Worm (Caenorhabditis elegans) whole organism, late embryonic: ENCODE results near the gene Y113G7A.16.

Experiments used
- F13H6.1 ChIP-seq: sonication (generic microtip); optimal IDR thresholded peaks from 2 replicates; lab custom pipeline; 2016; ENCODE audit warnings: missing genetic modification characterization, missing compliant biosample characterization
- K09A11.1 ChIP-seq: sonication (generic microtip); optimal IDR thresholded peaks from 2 replicates; lab custom pipeline; 2017; ENCODE audit warnings: antibody characterized with exemption, mild to moderate bottlenecking, missing genetic modification characterization, missing compliant biosample characterization; ENCODE audit not compliant: insufficient read depth
- T23F11.4 ChIP-seq: fragments of 200-800 bp; sonication (Bioruptor generic); optimal IDR thresholded peaks from 2 replicates; lab custom pipeline; 2018; ENCODE audit warnings: mild to moderate bottlenecking, missing genetic modification characterization, missing compliant biosample characterization
- ama-1 ChIP-seq: fragments of 150-350 bp; optimal IDR thresholded peaks from 2 replicates; lab custom pipeline; 2014
- ceh-14 ChIP-seq: sonication (generic microtip); optimal IDR thresholded peaks from 2 replicates; lab custom pipeline; 2016; ENCODE audit warnings: missing genotype, missing genetic modification characterization, missing compliant biosample characterization
- ceh-18 ChIP-seq: sonication (generic microtip); optimal IDR thresholded peaks from 2 replicates; lab custom pipeline; 2016; ENCODE audit warnings: missing genetic modification characterization, missing compliant biosample characterization
- ceh-34 ChIP-seq: sonication (generic microtip); optimal IDR thresholded peaks from 2 replicates; lab custom pipeline; 2016; ENCODE audit warnings: mild to moderate bottlenecking, missing genetic modification characterization, missing compliant biosample characterization
- ceh-48 ChIP-seq: sonication (generic microtip); optimal IDR thresholded peaks from 2 replicates; lab custom pipeline; 2016; ENCODE audit warnings: missing genetic modification characterization, inconsistent platforms, missing compliant biosample characterization
- ceh-6 ChIP-seq: fragments of 200-800 bp; sonication (Bioruptor generic); optimal IDR thresholded peaks from 2 replicates; lab custom pipeline; 2018; ENCODE audit warnings: mild to moderate bottlenecking, missing genetic modification characterization, missing compliant biosample characterization
- dmd-4 ChIP-seq: sonication (generic microtip); optimal IDR thresholded peaks from 2 replicates; lab custom pipeline; 2016; ENCODE audit warnings: borderline replicate concordance, missing genetic modification characterization, missing compliant biosample characterization
- dve-1 ChIP-seq: sonication (generic microtip); optimal IDR thresholded peaks from 2 replicates; lab custom pipeline; 2017; ENCODE audit warnings: antibody characterized with exemption, mild to moderate bottlenecking, missing genetic modification characterization, missing compliant biosample characterization
- elt-4 ChIP-seq: sonication (generic microtip); optimal IDR thresholded peaks from 2 replicates; lab custom pipeline; 2016; ENCODE audit warnings: missing genetic modification characterization, missing compliant biosample characterization
- fkh-10 ChIP-seq: fragments of 150-350 bp; optimal IDR thresholded peaks from 2 replicates; lab custom pipeline; 2014; ENCODE audit warnings: missing biosample characterization, missing genetic modification reagents, missing genetic modification characterization
- gmeb-2 ChIP-seq: sonication (generic microtip); optimal IDR thresholded peaks from 2 replicates; lab custom pipeline; 2016; ENCODE audit warnings: missing genetic modification characterization, inconsistent platforms, missing compliant biosample characterization
- hlh-13 ChIP-seq: fragments of 200-800 bp; sonication (Bioruptor generic); optimal IDR thresholded peaks from 2 replicates; lab custom pipeline; 2018; ENCODE audit warnings: mild to moderate bottlenecking, missing genetic modification characterization, missing compliant biosample characterization
- hlh-15 ChIP-seq: sonication (generic microtip); optimal IDR thresholded peaks from 2 replicates; lab custom pipeline; 2016; ENCODE audit warnings: missing genetic modification characterization, missing compliant biosample characterization
- hlh-6 ChIP-seq: sonication (generic microtip); optimal IDR thresholded peaks from 2 replicates; lab custom pipeline; 2016; ENCODE audit warnings: missing genotype, missing genetic modification characterization, missing compliant biosample characterization
- hlh-8 ChIP-seq: sonication (generic microtip); optimal IDR thresholded peaks from 2 replicates; lab custom pipeline; 2016; ENCODE audit warnings: missing genotype, missing genetic modification characterization, missing compliant biosample characterization
- lim-6 ChIP-seq: sonication (generic microtip); optimal IDR thresholded peaks from 2 replicates; lab custom pipeline; 2016; ENCODE audit warnings: missing genetic modification characterization, missing compliant biosample characterization
- madf-2 ChIP-seq: sonication (generic microtip); optimal IDR thresholded peaks from 2 replicates; lab custom pipeline; 2017; ENCODE audit warnings: missing genetic modification characterization, missing compliant biosample characterization
- nfya-1 ChIP-seq: sonication (generic microtip); optimal IDR thresholded peaks from 2 replicates; lab custom pipeline; 2017; ENCODE audit warnings: missing genetic modification characterization, mild to moderate bottlenecking, missing compliant biosample characterization, antibody characterized with exemption, moderate library complexity
- npax-4 ChIP-seq: sonication (generic microtip); optimal IDR thresholded peaks from 2 replicates; lab custom pipeline; 2016; ENCODE audit warnings: missing genetic modification characterization, missing compliant biosample characterization
- pag-3 ChIP-seq: sonication (generic microtip); optimal IDR thresholded peaks from 2 replicates; lab custom pipeline; 2016; ENCODE audit warnings: missing compliant biosample characterization, missing genetic modification characterization, borderline replicate concordance
- pha-2 ChIP-seq: sonication (generic microtip); optimal IDR thresholded peaks from 2 replicates; lab custom pipeline; 2017; ENCODE audit warnings: mild to moderate bottlenecking, missing genetic modification characterization, missing compliant biosample characterization
- pha-4 ChIP-seq: fragments of 150-350 bp; optimal IDR thresholded peaks from 2 replicates; lab custom pipeline; 2018; ENCODE audit warnings: missing biosample characterization, missing genetic modification reagents, missing genetic modification characterization
- ref-2 ChIP-seq: sonication (generic microtip); optimal IDR thresholded peaks from 2 replicates; lab custom pipeline; 2016; ENCODE audit warnings: missing genetic modification characterization, missing compliant biosample characterization
- sox-2 ChIP-seq: fragments of 200-800 bp; sonication (Bioruptor generic); IDR thresholded peaks from 2 replicates; pipeline ENCODE4 v1.3.6; 2022; ENCODE audit warnings: missing genetic modification reagents, missing genetic modification characterization, missing compliant biosample characterization
- syd-9 ChIP-seq: sonication (generic microtip); optimal IDR thresholded peaks from 2 replicates; lab custom pipeline; 2016; ENCODE audit warnings: mild to moderate bottlenecking, missing genetic modification characterization, moderate library complexity, missing compliant biosample characterization
- unc-55 ChIP-seq: sonication (generic microtip); optimal IDR thresholded peaks from 2 replicates; lab custom pipeline; 2017; ENCODE audit warnings: missing biosample characterization, missing genetic modification reagents, missing genetic modification characterization
- unc-86 ChIP-seq: sonication (generic microtip); optimal IDR thresholded peaks from 2 replicates; lab custom pipeline; 2016; ENCODE audit warnings: missing genetic modification characterization, missing compliant biosample characterization

Gene Y113G7A.16

DNA sequence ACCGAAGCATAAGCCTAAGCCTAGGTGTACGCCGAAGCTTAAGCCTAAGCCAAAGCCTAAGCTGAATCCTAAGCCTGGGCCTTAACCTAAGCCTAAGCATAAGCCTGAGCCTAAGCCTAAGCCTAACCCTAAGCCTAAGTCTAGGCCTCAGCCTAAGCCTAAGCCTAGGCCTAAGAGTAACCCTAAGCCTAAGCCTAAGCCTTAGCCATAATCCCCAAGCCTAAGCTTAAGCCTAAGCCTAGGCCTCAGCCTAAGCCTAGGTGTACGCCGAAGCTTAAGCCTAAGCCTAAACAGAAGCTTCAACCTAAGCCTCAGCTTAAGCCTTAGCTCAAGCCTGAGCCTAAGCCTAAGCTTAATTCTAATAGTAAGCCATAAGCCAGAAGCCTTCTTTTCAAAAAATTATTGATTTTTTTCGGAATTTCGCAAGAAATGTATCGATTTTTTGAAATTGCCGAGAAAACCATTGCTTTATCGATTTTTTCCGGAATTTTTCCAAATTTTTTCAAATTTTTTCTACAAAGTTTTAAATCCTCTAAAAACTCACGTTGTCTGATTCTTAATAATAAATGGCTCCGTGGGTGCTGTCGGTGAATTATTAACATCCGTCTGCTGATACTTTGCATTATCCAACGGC is 39.1 kb upstream of the Y113G7A.16 start:
- TF ChIP-seq sox-2 (GFP tag; lab: Robert Waterston, UW) = no peak
- TF ChIP-seq dve-1 = peak; percentile 68
- no peak for TF ChIP-seq npax-4
- peak; percentile 19 for TF ChIP-seq ceh-48
- TF ChIP-seq unc-55 (GFP tag; lab: Kevin White, UChicago) = no peak
- TF ChIP-seq ceh-6 (GFP tag; lab: Kevin White, UChicago) = no peak
- no peak for TF ChIP-seq hlh-15 (tag; lab: Kevin White, UChicago)
- TF ChIP-seq ref-2 (tag; lab: Kevin White, UChicago) = no peak
- no peak for TF ChIP-seq pha-4 (tag; lab: Kevin White, UChicago)
- peak; percentile 9 for TF ChIP-seq elt-4 (tag; lab: Kevin White, UChicago)
- TF ChIP-seq, all 69 proteins: peak for 3

- no peak for TF ChIP-seq ama-1
- TF ChIP-seq ref-2 (tag; lab: Kevin White, UChicago) = no peak
- no peak for TF ChIP-seq gmeb-2 (tag; lab: Kevin White, UChicago)
- TF ChIP-seq nfya-1 (tag; lab: Kevin White, UChicago) = no peak
- no peak for TF ChIP-seq hlh-8 (tag; lab: Kevin White, UChicago)
- TF ChIP-seq lim-6 (tag; lab: Kevin White, UChicago) = no peak
- TF ChIP-seq ceh-14 (tag; lab: Kevin White, UChicago) = no peak
- no peak for TF ChIP-seq pha-2 (tag; lab: Kevin White, UChicago)
- TF ChIP-seq ceh-18 (tag; lab: Kevin White, UChicago) = no peak
- TF ChIP-seq hlh-13 (GFP tag; lab: Kevin White, UChicago) = no peak
- no peak for TF ChIP-seq syd-9 (tag; lab: Kevin White, UChicago)
Measured at ce11 chrV:19999100-19999499, 38.3 kb upstream of the Y113G7A.16 start.

DNA sequence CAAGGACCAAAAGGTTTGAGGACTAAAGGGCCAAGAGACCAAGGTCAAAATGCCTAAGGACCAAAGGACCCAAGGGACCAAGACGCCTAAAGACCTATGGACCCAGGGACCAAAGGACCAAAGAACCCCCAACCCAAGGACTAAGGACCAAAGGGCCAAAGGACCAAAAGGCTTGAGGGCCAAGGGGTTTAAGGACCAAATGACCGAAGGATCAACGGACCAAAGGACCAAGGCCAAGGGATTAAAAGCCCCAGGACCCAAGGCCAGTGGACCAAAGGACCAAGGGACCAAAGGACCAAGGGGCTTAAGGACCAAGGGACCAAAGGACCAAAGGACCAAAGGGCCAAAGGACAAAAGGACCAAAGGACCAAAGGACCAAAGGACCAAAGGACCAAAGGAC is 37.6 kb upstream of the Y113G7A.16 start:
- TF ChIP-seq pag-3 (tag; lab: Kevin White, UChicago) = peak; percentile 59
- no peak for TF ChIP-seq dmd-4 (tag; lab: Kevin White, UChicago)

ce11 chrV:20000639-20001038 is 36.7 kb upstream of the Y113G7A.16 start:
- TF ChIP-seq madf-2 (tag; lab: Kevin White, UChicago) (no peak), nfya-1 (tag; lab: Kevin White, UChicago) (no peak), ceh-6 (GFP tag; lab: Kevin White, UChicago) (no peak), lim-6 (tag; lab: Kevin White, UChicago) (no peak)

DNA sequence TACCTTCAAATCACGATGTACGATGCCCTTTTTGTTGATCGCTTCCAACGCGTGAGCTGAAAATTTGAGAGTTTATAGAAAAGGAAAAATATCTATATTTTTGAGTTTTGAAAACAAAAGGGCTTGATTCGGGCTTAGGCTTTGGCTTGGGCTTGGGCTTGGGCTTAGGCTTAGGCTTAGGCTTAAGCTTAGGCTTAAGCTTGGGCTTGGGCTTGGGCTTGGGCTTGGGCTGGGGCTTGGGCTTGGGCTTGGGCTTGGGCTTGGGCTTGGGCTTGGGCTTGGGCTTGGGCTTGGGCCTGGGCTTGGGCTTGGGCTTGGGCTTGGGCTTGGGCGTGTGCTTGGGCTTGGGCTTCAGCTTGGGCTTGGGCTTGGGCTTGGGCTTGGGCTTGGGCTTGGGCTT is 35.2 kb upstream of the Y113G7A.16 start:
- TF ChIP-seq K09A11.1 (tag; lab: Kevin White, UChicago) (no peak), ceh-34 (no peak), fkh-10 (GFP tag; lab: Kevin White, UChicago) (no peak), pha-2 (tag; lab: Kevin White, UChicago) (no peak)

ce11 chrV:20004385-20004784 is 33.0 kb upstream of the Y113G7A.16 start, which contains the start of gene unc-51:
TSS of gene unc-51 (minus strand) at chrV:20004485.
- TF ChIP-seq gmeb-2 (tag; lab: Kevin White, UChicago) (no peak), unc-86 (no peak), F13H6.1 (no peak), ref-2 (tag; lab: Kevin White, UChicago) (no peak), unc-55 (GFP tag; lab: Kevin White, UChicago) (no peak), T23F11.4 (GFP tag; lab: Kevin White, UChicago) (no peak), fkh-10 (GFP tag; lab: Kevin White, UChicago) (no peak), sox-2 (GFP tag; lab: Robert Waterston, UW) (no peak), hlh-6 (tag; lab: Kevin White, UChicago) (no peak)
- TF ChIP-seq, all 69 proteins: peak for 0
